5 worm cellular contexts compared by ENCODE assay signal in genomic region chrIV:10784085-10784484, ce11.
TF ChIP-seq lines count a peak whose summit lies in the region.

No protein-coding gene starts in this region.

TF ChIP-seq in whole organism, L1 larva, 84 proteins besides CTCF, POLR2A, EP300 and RAD21 (continues in another document):
- TF ChIP-seq nhr-11 (tag; optimal IDR thresholded peaks at IDR 0.05; lab: Kevin White, UChicago): no peak
- peak; percentile 66 for TF ChIP-seq nhr-20 (tag; optimal IDR thresholded peaks at IDR 0.05; lab: Kevin White, UChicago)
- TF ChIP-seq nhr-12 (tag; optimal IDR thresholded peaks at IDR 0.05; lab: Kevin White, UChicago): no peak
- no peak for TF ChIP-seq snpc-4 (tag; optimal IDR thresholded peaks at IDR 0.05; lab: Kevin White, UChicago)
- peak; percentile 38; the same call in 1 of the 2 replicates for TF ChIP-seq nhr-19 (GFP tag; conservative IDR thresholded peaks at IDR 0.05; lab: Robert Waterston, UW)
- TF ChIP-seq dsc-1 (tag; optimal IDR thresholded peaks at IDR 0.05; lab: Kevin White, UChicago): no peak
- no peak for TF ChIP-seq nhr-28 (tag; optimal IDR thresholded peaks at IDR 0.05; lab: Kevin White, UChicago)
- peak; percentile 72 for TF ChIP-seq blmp-1 (tag; optimal IDR thresholded peaks at IDR 0.05; lab: Kevin White, UChicago)
- no peak for TF ChIP-seq grh-1 (GFP tag; IDR thresholded peaks at IDR 0.05; lab: Robert Waterston, UW)
- peak; percentile 24 for TF ChIP-seq tbx-2 (tag; optimal IDR thresholded peaks at IDR 0.05; lab: Kevin White, UChicago)
- TF ChIP-seq lir-3 (tag; optimal IDR thresholded peaks at IDR 0.05; lab: Kevin White, UChicago; ENCODE audit: poor library complexity): no peak
- no peak for TF ChIP-seq fkh-4 (tag; optimal IDR thresholded peaks at IDR 0.05; lab: Kevin White, UChicago; ENCODE audit: borderline replicate concordance)
- peak in 1 of 2 experiments; percentile 27 for TF ChIP-seq mdl-1 (tag; optimal IDR thresholded peaks at IDR 0.05; lab: Kevin White, UChicago)
- peak in 5 of 6 experiments; percentile 18 to 91 (median 49) for TF ChIP-seq elt-3 (tag; optimal IDR thresholded peaks at IDR 0.05; lab: Kevin White, UChicago)
- no peak for TF ChIP-seq fos-1 (tag; optimal IDR thresholded peaks at IDR 0.05; lab: Kevin White, UChicago)
- no peak for TF ChIP-seq fkh-10 (GFP tag; optimal IDR thresholded peaks at IDR 0.05; lab: Kevin White, UChicago)
- no peak for TF ChIP-seq pag-3 (tag; optimal IDR thresholded peaks at IDR 0.05; lab: Kevin White, UChicago; ENCODE audit: borderline replicate concordance, insufficient read depth)
- TF ChIP-seq nhr-85 (tag; lab: Kevin White, UChicago): peak; percentile 90

TF ChIP-seq in whole organism, L2 larva, 48 proteins besides CTCF, POLR2A, EP300 and RAD21 (continues in another document):
- no peak for TF ChIP-seq nhr-11 (tag; optimal IDR thresholded peaks at IDR 0.05; lab: Kevin White, UChicago)
- TF ChIP-seq nhr-10 (tag; optimal IDR thresholded peaks at IDR 0.05; lab: Kevin White, UChicago): no peak
- no peak for TF ChIP-seq Y55F3AM.14 (GFP tag; optimal IDR thresholded peaks at IDR 0.05; lab: Kevin White, UChicago)
- TF ChIP-seq sma-9 (GFP tag; optimal IDR thresholded peaks at IDR 0.05; lab: Kevin White, UChicago): peak; percentile 93
- TF ChIP-seq sma-9 (tag; optimal IDR thresholded peaks at IDR 0.05; lab: Kevin White, UChicago): no peak
- no peak for TF ChIP-seq R02D3.7 (tag; optimal IDR thresholded peaks at IDR 0.05; lab: Kevin White, UChicago)
- TF ChIP-seq unc-39 (tag; optimal IDR thresholded peaks at IDR 0.05; lab: Kevin White, UChicago): no peak
- TF ChIP-seq zag-1 (tag; optimal IDR thresholded peaks at IDR 0.05; lab: Kevin White, UChicago): no peak
- TF ChIP-seq alr-1 (tag; optimal IDR thresholded peaks at IDR 0.05; lab: Kevin White, UChicago): no peak
- no peak for TF ChIP-seq ztf-11 (tag; optimal IDR thresholded peaks at IDR 0.05; lab: Kevin White, UChicago)
- no peak for TF ChIP-seq elt-1 (tag; optimal IDR thresholded peaks at IDR 0.05; lab: Kevin White, UChicago)
- TF ChIP-seq ztf-1 (GFP tag; conservative IDR thresholded peaks at IDR 0.05; lab: Robert Waterston, UW): no peak
- TF ChIP-seq nhr-12 (tag; optimal IDR thresholded peaks at IDR 0.05; lab: Kevin White, UChicago): no peak
- no peak for TF ChIP-seq lin-39 (tag; optimal IDR thresholded peaks at IDR 0.05; lab: Kevin White, UChicago)
- TF ChIP-seq snpc-4 (tag; optimal IDR thresholded peaks at IDR 0.05; lab: Kevin White, UChicago): no peak
- TF ChIP-seq ama-1 (optimal IDR thresholded peaks at IDR 0.05; lab: Kevin White, UChicago): no peak
- TF ChIP-seq unc-55 (GFP tag; optimal IDR thresholded peaks at IDR 0.05; lab: Kevin White, UChicago): no peak
- no peak for TF ChIP-seq mdl-1 (tag; optimal IDR thresholded peaks at IDR 0.05; lab: Kevin White, UChicago)
- peak; percentile 8 for TF ChIP-seq nhr-129 (tag; optimal IDR thresholded peaks at IDR 0.05; lab: Kevin White, UChicago)
- TF ChIP-seq crh-2 (tag; optimal IDR thresholded peaks at IDR 0.05; lab: Kevin White, UChicago): peak; percentile 54

TF ChIP-seq in whole organism, L3 larva, 47 proteins besides CTCF, POLR2A, EP300 and RAD21:
- TF ChIP-seq ceh-16 (tag; optimal IDR thresholded peaks at IDR 0.05; lab: Kevin White, UChicago) (no peak), nhr-25 (tag; optimal IDR thresholded peaks at IDR 0.05; lab: Kevin White, UChicago) (peak; percentile 38), fkh-2 (tag; optimal IDR thresholded peaks at IDR 0.05; lab: Kevin White, UChicago) (no peak), ceh-9 (tag; optimal IDR thresholded peaks at IDR 0.05; lab: Kevin White, UChicago) (no peak), nhr-43 (tag; optimal IDR thresholded peaks at IDR 0.05; lab: Kevin White, UChicago; ENCODE audit: poor library complexity, severe bottlenecking) (peak; percentile 69), nhr-23 (tag; optimal IDR thresholded peaks at IDR 0.05; lab: Kevin White, UChicago) (peak; percentile 63), elt-3 (tag; optimal IDR thresholded peaks at IDR 0.05; lab: Kevin White, UChicago) (peak in 2 of 3 experiments; percentile 67 to 73)

TF ChIP-seq in whole organism, L4 larva, 104 proteins besides CTCF, POLR2A, EP300 and RAD21:
- TF ChIP-seq snpc-1.2 (GFP tag; IDR thresholded peaks at IDR 0.05; lab: Robert Waterston, UW) (no peak), nhr-25 (tag; optimal IDR thresholded peaks at IDR 0.05; lab: Kevin White, UChicago; ENCODE audit: borderline replicate concordance, insufficient read depth) (peak; percentile 20), ztf-11 (tag; optimal IDR thresholded peaks at IDR 0.05; lab: Kevin White, UChicago) (no peak), hlh-11 (tag; optimal IDR thresholded peaks at IDR 0.05; lab: Kevin White, UChicago) (peak; percentile 51), nhr-28 (tag; optimal IDR thresholded peaks at IDR 0.05; lab: Kevin White, UChicago) (peak; percentile 62), daf-16 (GFP tag; optimal IDR thresholded peaks at IDR 0.05; lab: Kevin White, UChicago) (no peak), daf-16 (tag; optimal IDR thresholded peaks at IDR 0.05; lab: Kevin White, UChicago) (no peak), nhr-48 (tag; optimal IDR thresholded peaks at IDR 0.05; lab: Kevin White, UChicago) (peak; percentile 72), spr-3 (GFP tag; optimal IDR thresholded peaks at IDR 0.05; lab: Kevin White, UChicago) (no peak), vab-7 (GFP tag; IDR thresholded peaks at IDR 0.05; lab: Robert Waterston, UW) (no peak), lin-15B (tag; optimal IDR thresholded peaks at IDR 0.05; lab: Kevin White, UChicago) (no peak), mdl-1 (tag; optimal IDR thresholded peaks at IDR 0.05; lab: Kevin White, UChicago) (peak in 1 of 2 experiments; percentile 64), D1046.2 (GFP tag; IDR thresholded peaks at IDR 0.05; lab: Robert Waterston, UW) (no peak), dmd-9 (GFP tag; IDR thresholded peaks at IDR 0.05; lab: Robert Waterston, UW) (no peak), unc-62 (GFP tag; optimal IDR thresholded peaks at IDR 0.05 in 1 of 2; lab: Kevin White, UChicago) (peak in 1 of 2 experiments; percentile 54), unc-62 (tag; optimal IDR thresholded peaks at IDR 0.05; lab: Kevin White, UChicago) (no peak), jun-1 (tag; optimal IDR thresholded peaks at IDR 0.05; lab: Kevin White, UChicago) (no peak), mxl-3 (GFP tag; optimal IDR thresholded peaks at IDR 0.05; lab: Kevin White, UChicago) (peak; percentile 56), tra-1 (GFP tag; IDR thresholded peaks at IDR 0.05; lab: Robert Waterston, UW) (no peak)
TF ChIP-seq in whole organism, L4 larva: peak in this region for 7.

TF ChIP-seq in whole organism, late embryonic, 69 proteins besides CTCF, POLR2A, EP300 and RAD21:
- TF ChIP-seq hlh-15 (tag; optimal IDR thresholded peaks at IDR 0.05; lab: Kevin White, UChicago) (no peak), elt-2 (tag; optimal IDR thresholded peaks at IDR 0.05; lab: Kevin White, UChicago) (peak; percentile 84)

Comparison
In these comparisons a context has a peak if more than half of its experiments do, and no peak if none do; other contexts are left out.
1. Of the 29 proteins assayed by ChIP-seq in both whole organism, L4 larva and whole organism, L1 larva: peak only in whole organism, L4 larva: nhr-28; only in whole organism, L1 larva: none; in both: none; in neither: 25; mixed calls (peak in some experiments, not most) for 3.